Worm (Caenorhabditis elegans): ENCODE data around the gene T19B10.12.

DNA sequence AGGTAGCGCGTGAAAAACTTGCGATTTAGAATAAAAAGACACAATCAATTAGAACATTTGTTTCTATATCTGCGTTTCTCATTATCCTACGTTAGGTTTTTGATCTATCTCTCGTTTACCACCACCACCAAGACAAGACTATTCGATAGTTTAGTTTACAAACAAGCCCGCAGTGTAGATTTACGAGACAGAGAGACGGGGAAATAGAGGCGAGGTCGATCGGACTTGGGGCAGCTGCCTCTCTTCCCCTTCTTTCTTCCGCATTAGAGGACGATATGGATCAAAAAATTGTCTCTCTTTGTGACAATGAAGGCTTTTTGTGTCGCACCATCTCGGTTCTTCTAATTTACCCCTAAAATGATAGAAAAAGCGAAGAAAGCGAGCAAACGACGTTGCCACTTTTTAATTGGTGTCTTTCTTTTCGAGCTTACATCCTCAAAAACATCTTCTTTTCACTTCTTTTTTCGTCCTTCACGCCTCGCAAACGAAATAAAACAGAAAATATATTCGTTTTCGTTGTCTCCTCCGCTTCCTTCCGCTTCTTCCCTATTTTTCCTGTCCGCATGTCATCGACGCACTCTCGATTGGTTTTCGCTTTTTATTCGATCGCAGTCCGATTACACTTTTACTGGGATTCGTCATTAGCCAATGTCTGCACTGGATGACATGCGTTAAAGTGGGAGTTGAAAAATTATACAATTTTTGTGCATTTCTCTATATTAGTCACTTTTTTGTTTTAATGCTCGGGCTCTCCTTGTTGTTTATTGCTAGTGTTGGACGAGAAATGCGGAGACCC is 30.8 kb downstream of the T19B10.12 start:
- no peak for TF ChIP-seq lsy-2 (tag; optimal IDR thresholded peaks at IDR 0.05)
- no peak for TF ChIP-seq lin-13 (tag; optimal IDR thresholded peaks at IDR 0.05)
- no peak for TF ChIP-seq nhr-76 (tag; optimal IDR thresholded peaks at IDR 0.05)
- no peak for TF ChIP-seq nhr-237 (tag; optimal IDR thresholded peaks at IDR 0.05)
- no peak for TF ChIP-seq pha-4 (tag; optimal IDR thresholded peaks at IDR 0.05)
- TF ChIP-seq unc-62 (GFP tag; optimal IDR thresholded peaks at IDR 0.05), result peak; percentile 39
- TF ChIP-seq drap-1 (GFP tag; optimal IDR thresholded peaks at IDR 0.05), result no peak
- TF ChIP-seq ces-1 (GFP tag; optimal IDR thresholded peaks at IDR 0.05), result peak; percentile 3
- no peak for TF ChIP-seq unc-39 (tag; optimal IDR thresholded peaks at IDR 0.05)
- TF ChIP-seq hlh-1 (tag; optimal IDR thresholded peaks at IDR 0.05), result peak; percentile 91
- TF ChIP-seq blmp-1 (tag; optimal IDR thresholded peaks at IDR 0.05), result peak; percentile 69
- no peak for TF ChIP-seq elt-3 (tag; optimal IDR thresholded peaks at IDR 0.05)

All from whole organism, mixed stage, embryonic.